Fruit fly (Drosophila melanogaster) whole organism, prepupa: Measurements from ENCODE around the gene CG46383.

Source experiments
- CG34406 ChIP-seq: fragments of 200-800 bp; sonication (Bioruptor generic); optimal IDR thresholded peaks from 3 replicates; lab custom pipeline; 2016; ENCODE audit warnings: missing biosample characterization, missing genetic modification characterization
- CG4318 ChIP-seq: fragments of 200-800 bp; sonication (Bioruptor generic); optimal IDR thresholded peaks from 3 replicates; lab custom pipeline; 2017; ENCODE audit warnings: missing biosample characterization, mild to moderate bottlenecking, missing genetic modification characterization
- CG6808 ChIP-seq: fragments of 200-800 bp; sonication (Bioruptor generic); optimal IDR thresholded peaks from 3 replicates; lab custom pipeline; 2017; ENCODE audit warnings: missing biosample characterization, missing genetic modification characterization, mild to moderate bottlenecking, moderate library complexity, missing genetic modification reagents
- CG6854 ChIP-seq: fragments of 200-800 bp; sonication (Bioruptor generic); optimal IDR thresholded peaks from 2 replicates; lab custom pipeline; 2017; ENCODE audit warnings: missing biosample characterization, mild to moderate bottlenecking, missing genetic modification characterization
- CG9139 ChIP-seq: fragments of 200-800 bp; sonication (Bioruptor generic); optimal IDR thresholded peaks from 3 replicates; lab custom pipeline; 2017; ENCODE audit warnings: missing biosample characterization, mild to moderate bottlenecking, missing genetic modification characterization
- Eip93F ChIP-seq: fragments of 200-800 bp; sonication (Bioruptor generic); optimal IDR thresholded peaks from 2 replicates; lab custom pipeline; 2016; ENCODE audit warnings: missing biosample characterization, mild to moderate bottlenecking, missing genetic modification characterization
- cyc ChIP-seq: fragments of 200-800 bp; sonication (Bioruptor generic); optimal IDR thresholded peaks from 3 replicates; lab custom pipeline; 2016; ENCODE audit warnings: missing biosample characterization, missing genetic modification characterization
- pdm3 ChIP-seq: fragments of 200-800 bp; sonication (Bioruptor generic); optimal IDR thresholded peaks from 3 replicates; lab custom pipeline; 2016; ENCODE audit warnings: missing biosample characterization, missing genetic modification characterization

DNA sequence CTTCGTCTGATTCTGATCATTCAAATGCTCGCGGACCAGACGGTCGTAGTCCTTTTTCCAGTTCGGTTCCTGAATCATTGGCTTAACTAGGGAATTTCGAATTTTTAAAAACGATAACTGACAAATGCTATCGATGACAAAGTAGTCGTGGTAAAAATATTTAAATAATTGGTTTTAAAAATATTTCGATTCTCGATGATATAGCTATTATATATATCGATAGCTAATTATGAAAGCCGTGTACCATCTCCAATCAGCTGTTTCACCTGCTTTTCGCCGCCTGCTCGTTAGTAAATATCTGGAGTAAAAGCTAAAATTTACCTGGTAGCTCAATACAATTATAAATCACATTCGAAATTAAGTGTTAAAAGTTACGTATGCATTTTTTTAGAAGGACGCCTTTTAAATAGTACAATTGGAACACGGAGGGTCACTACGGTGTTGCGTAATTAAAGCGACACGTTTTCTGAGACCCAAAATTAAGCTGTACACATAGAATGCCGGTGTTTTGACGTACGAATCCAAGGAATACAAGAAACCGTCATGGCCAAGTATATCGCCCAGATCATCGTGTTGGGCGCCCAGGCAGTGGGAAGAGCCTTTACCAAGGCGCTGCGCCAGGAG lies 17.0 kb downstream of the CG46383 start, which contains the start of the genes CG5478 and blp:
- TF ChIP-seq CG6808 (GFP tag; lab: Kevin White, UChicago) = peak; percentile 73
- TF ChIP-seq Eip93F (GFP tag; lab: Kevin White, UChicago) = no peak
- TF ChIP-seq CG6854 = no peak
- no peak for TF ChIP-seq CG4318 (GFP tag; lab: Kevin White, UChicago)
- no peak for TF ChIP-seq CG34406
- no peak for TF ChIP-seq pdm3 (GFP tag; lab: Kevin White, UChicago)
- no peak for TF ChIP-seq CG9139 (GFP tag; lab: Kevin White, UChicago)
- no peak for TF ChIP-seq cyc (GFP tag; lab: Kevin White, UChicago)
